Fruit fly (Drosophila melanogaster) whole organism, embryonic: ENCODE results near the gene Ae2.

Experiments
- Antp ChIP-seq: fragments of 200-800 bp; sonication (Bioruptor generic); optimal IDR thresholded peaks from 3 replicates; lab custom pipeline; 2016; ENCODE audit warnings: missing biosample characterization, missing genetic modification characterization
- BEAF-32 ChIP-seq: fragments of 200-800 bp; sonication (Bioruptor generic); optimal IDR thresholded peaks from 3 replicates; lab custom pipeline; 2017; ENCODE audit warnings: missing biosample characterization, missing genetic modification characterization, mild to moderate bottlenecking, moderate library complexity, missing genetic modification reagents
- Bgb ChIP-seq: fragments of 200-800 bp; sonication (Bioruptor generic); IDR thresholded peaks from 2 replicates; pipeline ENCODE4 v1.3.6; 2022; ENCODE audit warnings: missing biosample characterization, missing genetic modification characterization; ENCODE audit not compliant: partially characterized antibody
- CG10366 ChIP-seq: fragments of 200-800 bp; sonication (Bioruptor generic); IDR thresholded peaks from 2 replicates; pipeline ENCODE4 v1.3.6; 2022; ENCODE audit warnings: missing biosample characterization, missing genetic modification characterization
- CG11247 ChIP-seq: fragments of 200-800 bp; sonication (Bioruptor generic); IDR thresholded peaks from 2 replicates; pipeline ENCODE4 v1.3.6; 2022; ENCODE audit warnings: missing biosample characterization, missing genetic modification characterization
- CG11695 ChIP-seq: fragments of 200-800 bp; sonication (Bioruptor generic); IDR thresholded peaks from 3 replicates; pipeline ENCODE4 v1.3.6; 2022; ENCODE audit warnings: missing biosample characterization, missing genetic modification characterization
- CG13287 ChIP-seq: fragments of 200-800 bp; sonication (Bioruptor generic); IDR thresholded peaks from 2 replicates; pipeline ENCODE4 v1.3.6; 2022; ENCODE audit warnings: missing biosample characterization, missing genetic modification characterization; ENCODE audit not compliant: partially characterized antibody
- CG17328 ChIP-seq: fragments of 200-800 bp; sonication (Bioruptor generic); IDR thresholded peaks from 2 replicates; pipeline ENCODE4 v1.3.6; 2022; ENCODE audit warnings: missing biosample characterization, missing genetic modification characterization
- CG17568 ChIP-seq: fragments of 200-800 bp; sonication (Bioruptor generic); optimal IDR thresholded peaks from 2 replicates; lab custom pipeline; 2018; ENCODE audit warnings: missing biosample characterization, mild to moderate bottlenecking, missing genetic modification characterization, moderate library complexity
- CG2875 ChIP-seq: fragments of 200-800 bp; sonication (Bioruptor generic); optimal IDR thresholded peaks from 2 replicates; lab custom pipeline; 2017; ENCODE audit warnings: missing biosample characterization, mild to moderate bottlenecking, missing genetic modification characterization, missing genetic modification reagents
- CG3065 ChIP-seq: fragments of 200-800 bp; sonication (Bioruptor generic); optimal IDR thresholded peaks from 2 replicates; lab custom pipeline; 2016; ENCODE audit warnings: missing biosample characterization, missing genetic modification characterization
- CG31388 ChIP-seq: fragments of 200-800 bp; sonication (Bioruptor generic); optimal IDR thresholded peaks from 2 replicates; lab custom pipeline; 2016; ENCODE audit warnings: missing biosample characterization, missing genetic modification characterization
- CG31441 ChIP-seq: fragments of 200-800 bp; sonication (Bioruptor generic); IDR thresholded peaks from 2 replicates; pipeline ENCODE4 v1.3.6; 2022; ENCODE audit warnings: missing biosample characterization, missing genetic modification characterization
- CG32532 ChIP-seq: fragments of 200-800 bp; sonication (Bioruptor generic); IDR thresholded peaks from 2 replicates; pipeline ENCODE4 v1.3.6; 2022; ENCODE audit warnings: missing biosample characterization, missing genetic modification characterization
- CG3726 ChIP-seq: fragments of 200-800 bp; sonication (Bioruptor generic); IDR thresholded peaks from 3 replicates; pipeline ENCODE4, ENCODE4 v1.3.6; 2022; ENCODE audit warnings: missing biosample characterization, missing genetic modification characterization
- CG5953 ChIP-seq: fragments of 200-800 bp; sonication (Bioruptor generic); IDR thresholded peaks from 2 replicates; pipeline ENCODE4 v1.3.6; 2022; ENCODE audit warnings: missing biosample characterization, missing genetic modification characterization
- CG6175 ChIP-seq: fragments of 200-800 bp; sonication (Bioruptor generic); IDR thresholded peaks from 3 replicates; pipeline ENCODE4 v1.3.6; 2022; ENCODE audit warnings: missing biosample characterization, missing genetic modification characterization
- CG6765 ChIP-seq: fragments of 200-800 bp; sonication (Bioruptor generic); optimal IDR thresholded peaks from 3 replicates; lab custom pipeline; 2017; ENCODE audit warnings: missing biosample characterization, mild to moderate bottlenecking, missing genetic modification characterization
- CG8478 ChIP-seq: fragments of >200 bp; optimal IDR thresholded peaks from 2 replicates; lab custom pipeline; 2018
- CG9817 ChIP-seq: fragments of 200-800 bp; sonication (Bioruptor generic); optimal IDR thresholded peaks from 2 replicates; lab custom pipeline; 2018; ENCODE audit warnings: missing biosample characterization, mild to moderate bottlenecking, missing genetic modification characterization, moderate library complexity
- Dbx ChIP-seq: fragments of 200-800 bp; sonication (Bioruptor generic); IDR thresholded peaks from 3 replicates; pipeline ENCODE4 v1.3.6; 2022; ENCODE audit warnings: missing biosample characterization, missing genetic modification characterization
- Dref ChIP-seq: fragments of 200-800 bp; sonication (Bioruptor generic); IDR thresholded peaks from 2 replicates; pipeline ENCODE4 v1.3.6; 2022; ENCODE audit warnings: missing biosample characterization, missing genetic modification characterization
- Hmr ChIP-seq: fragments of 200-800 bp; sonication (Bioruptor generic); optimal IDR thresholded peaks from 3 replicates; lab custom pipeline; 2017; ENCODE audit warnings: mild to moderate bottlenecking, missing biosample characterization, missing genetic modification reagents, missing genetic modification characterization
- Jarid2 ChIP-seq: fragments of 200-800 bp; sonication (Bioruptor generic); optimal IDR thresholded peaks from 3 replicates; lab custom pipeline; 2017; ENCODE audit warnings: mild to moderate bottlenecking, missing biosample characterization, missing genetic modification reagents, missing genetic modification characterization
- Oli ChIP-seq: fragments of 200-800 bp; sonication (Bioruptor generic); optimal IDR thresholded peaks from 2 replicates; lab custom pipeline; 2018; ENCODE audit warnings: missing biosample characterization, mild to moderate bottlenecking, missing genetic modification characterization, moderate library complexity
- Sry-δ ChIP-seq: fragments of 200-800 bp; sonication (Bioruptor generic); optimal IDR thresholded peaks from 2 replicates; lab custom pipeline; 2016; ENCODE audit warnings: missing biosample characterization, missing genetic modification characterization
- TFAM ChIP-seq: fragments of 200-800 bp; sonication (Bioruptor generic); optimal IDR thresholded peaks from 2 replicates; lab custom pipeline; 2017; ENCODE audit warnings: missing biosample characterization, missing genetic modification characterization, inconsistent platforms
- abd-A ChIP-seq: fragments of 200-800 bp; sonication (Bioruptor generic); optimal IDR thresholded peaks from 3 replicates; lab custom pipeline; 2019; ENCODE audit warnings: missing biosample characterization, mild to moderate bottlenecking, missing genetic modification characterization, moderate library complexity
- al ChIP-seq: fragments of 200-800 bp; sonication (Bioruptor generic); IDR thresholded peaks from 2 replicates; pipeline ENCODE4 v1.3.6; 2022; ENCODE audit warnings: missing biosample characterization, missing genetic modification characterization
- bcd ChIP-seq: fragments of 200-800 bp; sonication (Bioruptor generic); optimal IDR thresholded peaks from 2 replicates; lab custom pipeline; 2017; ENCODE audit warnings: missing biosample characterization, mild to moderate bottlenecking, missing genetic modification characterization
- crp ChIP-seq, 2 experiments: fragments of 200-800 bp; sonication (Bioruptor generic); optimal IDR thresholded peaks; 2 replicates in 1 of 2; 3 replicates in 1 of 2; lab custom pipeline; 2017; ENCODE audit warnings: missing biosample characterization in 2 of 2, missing genetic modification characterization in 2 of 2, mild to moderate bottlenecking in 1 of 2, moderate library complexity in 1 of 2
- dimm ChIP-seq: fragments of 200-800 bp; sonication (Bioruptor generic); IDR thresholded peaks from 2 replicates; pipeline ENCODE4 v1.3.6; 2022; ENCODE audit warnings: missing biosample characterization, missing genetic modification characterization
- dpn ChIP-seq, 2 experiments: fragments of 200-800 bp; sonication (Bioruptor generic); optimal IDR thresholded peaks; 3 replicates each; lab custom pipeline; 2016; ENCODE audit warnings: missing biosample characterization in 2 of 2, missing genetic modification characterization in 2 of 2
- esg ChIP-seq: fragments of 200-800 bp; sonication (Bioruptor generic); conservative IDR thresholded peaks from 2 replicates; pipeline ENCODE4 v1.3.6; 2022; ENCODE audit warnings: missing biosample characterization, missing genetic modification characterization
- fd96Cb ChIP-seq: fragments of 200-800 bp; sonication (Bioruptor generic); optimal IDR thresholded peaks from 2 replicates; lab custom pipeline; 2018; ENCODE audit warnings: missing biosample characterization, mild to moderate bottlenecking, missing genetic modification characterization, moderate library complexity
- ftz-f1 ChIP-seq: fragments of 200-800 bp; sonication (Bioruptor generic); optimal IDR thresholded peaks from 2 replicates; lab custom pipeline; 2016; ENCODE audit warnings: missing biosample characterization, missing genetic modification characterization
- ken ChIP-seq: fragments of 200-800 bp; sonication (Bioruptor generic); IDR thresholded peaks from 3 replicates; pipeline ENCODE4 v1.3.6; 2022; ENCODE audit warnings: missing biosample characterization, missing genetic modification characterization
- klu ChIP-seq: fragments of 200-800 bp; sonication (Bioruptor generic); IDR thresholded peaks from 2 replicates; pipeline ENCODE4 v1.3.6; 2022; ENCODE audit warnings: missing biosample characterization, missing genetic modification characterization
- kni ChIP-seq: fragments of 200-800 bp; sonication (Bioruptor generic); optimal IDR thresholded peaks from 3 replicates; lab custom pipeline; 2017; ENCODE audit warnings: mild to moderate bottlenecking, missing biosample characterization, missing genetic modification reagents, missing genetic modification characterization
- p53 ChIP-seq: fragments of 200-800 bp; sonication (Bioruptor generic); optimal IDR thresholded peaks from 2 replicates; lab custom pipeline; 2016; ENCODE audit warnings: missing biosample characterization, missing genetic modification characterization
- rib ChIP-seq: fragments of 200-800 bp; sonication (Bioruptor generic); IDR thresholded peaks from 2 replicates; pipeline ENCODE4 v1.3.6; 2022; ENCODE audit warnings: missing biosample characterization, missing genetic modification characterization
- shn ChIP-seq: fragments of 200-800 bp; sonication (Bioruptor generic); optimal IDR thresholded peaks from 3 replicates; lab custom pipeline; 2016; ENCODE audit warnings: missing biosample characterization, missing genetic modification characterization
- sim ChIP-seq: fragments of 200-800 bp; sonication (Bioruptor generic); IDR thresholded peaks from 2 replicates; pipeline ENCODE4 v1.3.6; 2022; ENCODE audit warnings: missing biosample characterization, missing genetic modification characterization
- slbo ChIP-seq: fragments of 200-800 bp; sonication (Bioruptor generic); IDR thresholded peaks from 2 replicates; pipeline ENCODE4 v1.3.6; 2022; ENCODE audit warnings: missing biosample characterization, missing genetic modification characterization
- slou ChIP-seq: fragments of 200-800 bp; sonication (Bioruptor generic); optimal IDR thresholded peaks from 3 replicates; lab custom pipeline; 2016; ENCODE audit warnings: missing biosample characterization, missing genetic modification characterization
- slp2 ChIP-seq: fragments of 200-800 bp; sonication (Bioruptor generic); optimal IDR thresholded peaks from 2 replicates; lab custom pipeline; 2016; ENCODE audit warnings: missing biosample characterization, missing genetic modification characterization
- sob ChIP-seq: fragments of 200-800 bp; sonication (Bioruptor generic); IDR thresholded peaks from 2 replicates; pipeline ENCODE4 v1.3.6; 2022; ENCODE audit warnings: missing biosample characterization, missing genetic modification characterization
- tin ChIP-seq: fragments of 200-800 bp; sonication (Bioruptor generic); optimal IDR thresholded peaks from 3 replicates; lab custom pipeline; 2016; ENCODE audit warnings: missing biosample characterization, missing genetic modification characterization
- wor ChIP-seq: fragments of 200-800 bp; sonication (Bioruptor generic); IDR thresholded peaks from 2 replicates; pipeline ENCODE4 v1.3.6; 2022; ENCODE audit warnings: missing biosample characterization, missing genetic modification characterization
- zen ChIP-seq: fragments of 200-800 bp; sonication (Bioruptor generic); optimal IDR thresholded peaks from 3 replicates; lab custom pipeline; 2018; ENCODE audit warnings: missing biosample characterization, mild to moderate bottlenecking, missing genetic modification characterization, moderate library complexity

The Ae2 gene

dm6 chr3L:9729795-9730421 lies 33.4 kb upstream of the Ae2 start, which contains the start of gene ATPsynB (continued):
- TF ChIP-seq CG32532 (GFP tag; lab: Robert Waterston, UW) (no peak), bcd (GFP tag; lab: Kevin White, UChicago) (no peak), al (GFP tag; lab: Robert Waterston, UW) (peak; percentile 16; the same call in 1 of the 2 replicates), wor (GFP tag; lab: Robert Waterston, UW) (no peak), Sry-δ (peak; percentile 25), dimm (GFP tag; lab: Robert Waterston, UW) (no peak), slou (no peak)

- TF ChIP-seq shn (no peak), Dref (GFP tag; lab: Robert Waterston, UW) (peak; percentile 29; the same call in 1 of the 2 replicates), Bgb (0 out of 2 replicates have a peak, but pooled peaks have one; percentile 17), sob (no peak), CG2875 (GFP tag; lab: Kevin White, UChicago) (no peak), klu (GFP tag; lab: Robert Waterston, UW) (no peak), Antp (GFP tag; lab: Kevin White, UChicago) (no peak), CG31441 (GFP tag; lab: Robert Waterston, UW) (no peak), CG8478 (lab: Kevin White, UChicago) (peak; percentile 14), ken (GFP tag; lab: Robert Waterston, UW) (no peak; the same call in 2 of the 3 replicates), zen (tag; lab: Kevin White, UChicago) (no peak), crp (GFP tag; optimal IDR thresholded peaks at IDR 0.05; lab: Kevin White, UChicago) (no peak), sim (GFP tag; lab: Robert Waterston, UW) (no peak), dpn (GFP tag; optimal IDR thresholded peaks at IDR 0.05; lab: Kevin White, UChicago) (no peak), Dbx (GFP tag; lab: Robert Waterston, UW) (0 out of 3 replicates have a peak, but pooled peaks have one; percentile 38), slp2 (no peak), CG5953 (GFP tag; lab: Robert Waterston, UW) (no peak), BEAF-32 (no peak), TFAM (GFP tag; lab: Kevin White, UChicago) (no peak), CG31388 (GFP tag; lab: Kevin White, UChicago) (no peak), CG9817 (tag; lab: Kevin White, UChicago) (no peak), CG3065 (GFP tag; lab: Kevin White, UChicago) (no peak), Hmr (no peak), CG17328 (no peak), CG11695 (no peak), Jarid2 (GFP tag; lab: Kevin White, UChicago) (no peak), tin (GFP tag; lab: Kevin White, UChicago) (no peak), p53 (GFP tag; lab: Kevin White, UChicago) (no peak), Oli (tag; lab: Kevin White, UChicago) (no peak), rib (GFP tag; lab: Robert Waterston, UW) (no peak), kni (GFP tag; lab: Kevin White, UChicago) (no peak), CG6175 (GFP tag; lab: Robert Waterston, UW) (no peak), CG11247 (GFP tag; lab: Robert Waterston, UW) (no peak), fd96Cb (tag; lab: Kevin White, UChicago) (no peak), CG3726 (GFP tag; lab: Robert Waterston, UW) (peak; percentile 51; the same call in 1 of the 3 replicates), CG10366 (GFP tag; lab: Robert Waterston, UW) (no peak), abd-A (no peak), CG6765 (GFP tag; lab: Kevin White, UChicago) (no peak), slbo (GFP tag; lab: Robert Waterston, UW) (no peak), esg (GFP tag; lab: Robert Waterston, UW) (no peak), CG13287 (GFP tag; lab: Robert Waterston, UW) (no peak), CG17568 (no peak), ftz-f1 (GFP tag; lab: Kevin White, UChicago) (no peak)
These were observed 29.8 kb upstream of the Ae2 start, which contains the start of gene CG6749 for dm6 chr3L:9733563-9733962. Gene CG6749 (minus strand): TSS chr3L:9733807.
